Fruit fly (Drosophila melanogaster) whole organism, embryonic: Measurements from ENCODE around the gene CG18598.

Experiments used
- Adf1 ChIP-seq: fragments of 200-800 bp; sonication (Bioruptor generic); IDR thresholded peaks from 2 replicates; pipeline ENCODE4 v1.3.6; 2022; ENCODE audit warnings: missing biosample characterization, missing genetic modification characterization
- CG14014 ChIP-seq: fragments of 200-800 bp; sonication (Bioruptor generic); IDR thresholded peaks from 2 replicates; pipeline ENCODE4 v1.3.6; 2022; ENCODE audit warnings: missing biosample characterization, missing genetic modification characterization
- CG15514 ChIP-seq: fragments of 200-800 bp; sonication (Bioruptor generic); optimal IDR thresholded peaks from 3 replicates; lab custom pipeline; 2017; ENCODE audit warnings: missing biosample characterization, missing genetic modification characterization, mild to moderate bottlenecking, moderate library complexity, missing genetic modification reagents
- CG17328 ChIP-seq: fragments of 200-800 bp; sonication (Bioruptor generic); IDR thresholded peaks from 2 replicates; pipeline ENCODE4 v1.3.6; 2022; ENCODE audit warnings: missing biosample characterization, missing genetic modification characterization
- CG17359 ChIP-seq: fragments of 200-800 bp; sonication (Bioruptor generic); optimal IDR thresholded peaks from 3 replicates; lab custom pipeline; 2018; ENCODE audit warnings: missing biosample characterization, mild to moderate bottlenecking, missing genetic modification characterization, moderate library complexity
- CG33557 ChIP-seq: fragments of 200-800 bp; sonication (Bioruptor generic); optimal IDR thresholded peaks from 2 replicates; lab custom pipeline; 2019; ENCODE audit warnings: missing biosample characterization, mild to moderate bottlenecking, missing genetic modification characterization, moderate library complexity
- CG3407 ChIP-seq: fragments of 200-800 bp; sonication (Bioruptor generic); optimal IDR thresholded peaks from 2 replicates; lab custom pipeline; 2018; ENCODE audit warnings: missing biosample characterization, mild to moderate bottlenecking, missing genetic modification characterization
- CG34224 ChIP-seq: fragments of 200-800 bp; sonication (Bioruptor generic); IDR thresholded peaks from 3 replicates; pipeline ENCODE4 v1.3.6; 2022; ENCODE audit warnings: missing biosample characterization, missing genetic modification characterization; ENCODE audit not compliant: partially characterized antibody
- CG4360 ChIP-seq: fragments of 200-800 bp; sonication (Bioruptor generic); IDR thresholded peaks from 2 replicates; pipeline ENCODE4 v1.3.6; 2022; ENCODE audit warnings: missing biosample characterization, missing genetic modification characterization
- CG43689 ChIP-seq: fragments of 200-800 bp; sonication (Bioruptor generic); IDR thresholded peaks from 2 replicates; pipeline ENCODE4 v1.3.6; 2022; ENCODE audit warnings: missing biosample characterization, missing genetic modification characterization
- CG4404 ChIP-seq: fragments of 200-800 bp; sonication (Bioruptor generic); IDR thresholded peaks from 2 replicates; pipeline ENCODE4 v1.3.6; 2022; ENCODE audit warnings: missing biosample characterization, missing genetic modification characterization
- CG6272 ChIP-seq: fragments of 200-800 bp; sonication (Bioruptor generic); IDR thresholded peaks from 2 replicates; pipeline ENCODE4 v1.3.6; 2022; ENCODE audit warnings: missing biosample characterization, missing genetic modification characterization
- CG7271 ChIP-seq: fragments of 200-800 bp; sonication (Bioruptor generic); optimal IDR thresholded peaks from 2 replicates; lab custom pipeline; 2018; ENCODE audit warnings: missing biosample characterization, mild to moderate bottlenecking, missing genetic modification characterization, moderate library complexity
- CTCF ChIP-seq: fragments of 200-800 bp; sonication (Bioruptor generic); optimal IDR thresholded peaks from 2 replicates; lab custom pipeline; 2017; ENCODE audit warnings: missing biosample characterization, mild to moderate bottlenecking, missing genetic modification characterization, moderate library complexity
- Deaf1 ChIP-seq: fragments of 200-800 bp; optimal IDR thresholded peaks from 3 replicates; lab custom pipeline; 2019; ENCODE audit warnings: missing biosample characterization, mild to moderate bottlenecking, missing genetic modification characterization, moderate library complexity
- Dfd ChIP-seq, 2 experiments: fragments of >200 bp; optimal IDR thresholded peaks; 2 replicates each; lab custom pipeline; 2017; ENCODE audit warnings: missing biosample characterization in 2 of 2, missing genetic modification characterization in 2 of 2
- Dip3 ChIP-seq: fragments of 200-800 bp; sonication (Bioruptor generic); optimal IDR thresholded peaks from 3 replicates; lab custom pipeline; 2016; ENCODE audit warnings: missing biosample characterization, missing genetic modification characterization
- Doc2 ChIP-seq: fragments of 200-800 bp; sonication (Bioruptor generic); IDR thresholded peaks from 2 replicates; pipeline ENCODE4 v1.3.6; 2022; ENCODE audit warnings: missing biosample characterization, missing genetic modification characterization
- Doc3 ChIP-seq: fragments of 200-800 bp; sonication (Bioruptor generic); IDR thresholded peaks from 3 replicates; pipeline ENCODE4 v1.3.6; 2022; ENCODE audit warnings: missing biosample characterization, missing genetic modification characterization; ENCODE audit not compliant: partially characterized antibody
- Ets65A ChIP-seq: fragments of 200-800 bp; sonication (Bioruptor generic); peaks from one replicate; lab custom pipeline; 2016; ENCODE audit warnings: missing biosample characterization, missing genetic modification characterization
- Ets97D ChIP-seq: fragments of 200-800 bp; sonication (Bioruptor generic); optimal IDR thresholded peaks from 3 replicates; lab custom pipeline; 2016; ENCODE audit warnings: missing biosample characterization, missing genetic modification characterization
- Nf-YA ChIP-seq: fragments of 200-800 bp; sonication (Bioruptor generic); IDR thresholded peaks from 2 replicates; pipeline ENCODE4 v1.3.6; 2022; ENCODE audit warnings: missing biosample characterization, missing genetic modification characterization
- Nf-YB ChIP-seq: fragments of 200-800 bp; sonication (Bioruptor generic); optimal IDR thresholded peaks from 3 replicates; lab custom pipeline; 2019; ENCODE audit warnings: missing biosample characterization, mild to moderate bottlenecking, missing genetic modification characterization, moderate library complexity
- Nf-YC ChIP-seq: fragments of 200-800 bp; optimal IDR thresholded peaks from 3 replicates; lab custom pipeline; 2019; ENCODE audit warnings: missing biosample characterization, mild to moderate bottlenecking, missing genetic modification characterization, moderate library complexity
- NfI ChIP-seq: fragments of 200-800 bp; sonication (Bioruptor generic); optimal IDR thresholded peaks from 3 replicates; lab custom pipeline; 2018; ENCODE audit warnings: missing biosample characterization, mild to moderate bottlenecking, missing genetic modification characterization, moderate library complexity
- amos ChIP-seq: fragments of 200-800 bp; sonication (Bioruptor generic); IDR thresholded peaks from 2 replicates; pipeline ENCODE4 v1.3.6; 2022; ENCODE audit warnings: missing biosample characterization, missing genetic modification characterization; ENCODE audit not compliant: partially characterized antibody
- btn ChIP-seq: fragments of 200-800 bp; sonication (Bioruptor generic); optimal IDR thresholded peaks from 2 replicates; lab custom pipeline; 2016; ENCODE audit warnings: missing biosample characterization, missing genetic modification characterization
- cg ChIP-seq: fragments of 200-800 bp; sonication (Bioruptor generic); optimal IDR thresholded peaks from 3 replicates; lab custom pipeline; 2019; ENCODE audit warnings: missing biosample characterization, mild to moderate bottlenecking, missing genetic modification characterization, moderate library complexity
- ewg ChIP-seq: fragments of 200-800 bp; sonication (Bioruptor generic); optimal IDR thresholded peaks from 3 replicates; lab custom pipeline; 2017; ENCODE audit warnings: mild to moderate bottlenecking, missing biosample characterization, missing genetic modification reagents, missing genetic modification characterization
- fd96Cb ChIP-seq: fragments of 200-800 bp; sonication (Bioruptor generic); optimal IDR thresholded peaks from 2 replicates; lab custom pipeline; 2018; ENCODE audit warnings: missing biosample characterization, mild to moderate bottlenecking, missing genetic modification characterization, moderate library complexity
- grau ChIP-seq: fragments of 200-800 bp; optimal IDR thresholded peaks from 3 replicates; lab custom pipeline; 2019; ENCODE audit warnings: missing biosample characterization, mild to moderate bottlenecking, missing genetic modification characterization, moderate library complexity
- grn ChIP-seq: fragments of 200-800 bp; sonication (Bioruptor generic); optimal IDR thresholded peaks from 3 replicates; lab custom pipeline; 2017; ENCODE audit warnings: missing biosample characterization, missing genetic modification characterization
- klu ChIP-seq: fragments of 200-800 bp; sonication (Bioruptor generic); IDR thresholded peaks from 2 replicates; pipeline ENCODE4 v1.3.6; 2022; ENCODE audit warnings: missing biosample characterization, missing genetic modification characterization
- lab ChIP-seq: fragments of 200-800 bp; sonication (Bioruptor generic); optimal IDR thresholded peaks from 3 replicates; lab custom pipeline; 2017; ENCODE audit warnings: missing biosample characterization, missing genetic modification characterization, mild to moderate bottlenecking, moderate library complexity, missing genetic modification reagents
- lbe ChIP-seq: fragments of 200-800 bp; sonication (Bioruptor generic); optimal IDR thresholded peaks from 2 replicates; lab custom pipeline; 2016; ENCODE audit warnings: missing biosample characterization, mild to moderate bottlenecking, missing genetic modification characterization
- lola ChIP-seq, 3 experiments: fragments of >200 bp in 2 of 3; fragments of 200-800 bp in 1 of 3; sonication (Bioruptor generic) in 1 of 3; optimal IDR thresholded peaks; 2 replicates each; lab custom pipeline; 2017 to 2019; ENCODE audit warnings: missing biosample characterization in 3 of 3, missing genetic modification characterization in 3 of 3, mild to moderate bottlenecking in 1 of 3, moderate library complexity in 1 of 3
- nerfin-1 ChIP-seq: fragments of 200-800 bp; sonication (Bioruptor generic); optimal IDR thresholded peaks from 3 replicates; lab custom pipeline; 2019; ENCODE audit warnings: missing biosample characterization, mild to moderate bottlenecking, missing genetic modification characterization, moderate library complexity
- nom ChIP-seq: fragments of 200-800 bp; sonication (Bioruptor generic); optimal IDR thresholded peaks from 2 replicates; lab custom pipeline; 2017; ENCODE audit warnings: missing biosample characterization, missing genetic modification characterization, mild to moderate bottlenecking, moderate library complexity, missing genetic modification reagents
- pita ChIP-seq: fragments of 200-800 bp; sonication (Bioruptor generic); optimal IDR thresholded peaks from 2 replicates; lab custom pipeline; 2017; ENCODE audit warnings: missing biosample characterization, mild to moderate bottlenecking, missing genetic modification characterization
- row ChIP-seq: fragments of 200-800 bp; sonication (Bioruptor generic); IDR thresholded peaks from 3 replicates; pipeline ENCODE4 v1.3.6; 2022; ENCODE audit warnings: missing biosample characterization, missing genetic modification characterization
- run ChIP-seq: fragments of 200-800 bp; sonication (Bioruptor generic); optimal IDR thresholded peaks from 3 replicates; lab custom pipeline; 2018; ENCODE audit warnings: missing biosample characterization, mild to moderate bottlenecking, missing genetic modification characterization
- seq ChIP-seq: fragments of 200-800 bp; sonication (Bioruptor generic); IDR thresholded peaks from 2 replicates; pipeline ENCODE4 v1.3.6; 2022; ENCODE audit warnings: missing biosample characterization, missing genetic modification characterization
- shn ChIP-seq: fragments of 200-800 bp; sonication (Bioruptor generic); optimal IDR thresholded peaks from 3 replicates; lab custom pipeline; 2016; ENCODE audit warnings: missing biosample characterization, missing genetic modification characterization
- slbo ChIP-seq: fragments of 200-800 bp; sonication (Bioruptor generic); IDR thresholded peaks from 2 replicates; pipeline ENCODE4 v1.3.6; 2022; ENCODE audit warnings: missing biosample characterization, missing genetic modification characterization
- sna ChIP-seq: fragments of 200-800 bp; sonication (Bioruptor generic); IDR thresholded peaks from 2 replicates; pipeline ENCODE4 v1.3.6; 2022; ENCODE audit warnings: missing biosample characterization, missing genetic modification characterization; ENCODE audit not compliant: partially characterized antibody
- yki ChIP-seq: fragments of >200 bp; optimal IDR thresholded peaks from 3 replicates; lab custom pipeline; 2018
- zf30C ChIP-seq: fragments of 200-800 bp; sonication (Bioruptor generic); optimal IDR thresholded peaks from 3 replicates; lab custom pipeline; 2018; ENCODE audit warnings: missing biosample characterization, mild to moderate bottlenecking, missing genetic modification characterization

Gene CG18598

dm6 chr3R:18266665-18267064 is 15.8 kb downstream of the CG18598 start:
- TF ChIP-seq CG14014 (GFP tag; lab: Robert Waterston, UW) (no peak), Dip3 (GFP tag; lab: Kevin White, UChicago) (no peak), lbe (no peak), Doc3 (GFP tag; lab: Robert Waterston, UW) (no peak), grn (GFP tag; lab: Kevin White, UChicago) (no peak), CG17328 (GFP tag; lab: Robert Waterston, UW) (no peak), fd96Cb (tag; lab: Kevin White, UChicago) (no peak), row (no peak), CG3407 (GFP tag; lab: Kevin White, UChicago) (no peak), CG17359 (no peak), Nf-YC (peak; percentile 93), slbo (GFP tag; lab: Robert Waterston, UW) (no peak), yki (lab: Kevin White, UChicago) (no peak), nom (GFP tag; lab: Kevin White, UChicago) (no peak), Nf-YB (GFP tag; lab: Kevin White, UChicago) (peak; percentile 94), seq (GFP tag; lab: Robert Waterston, UW) (peak; percentile 51; the same call in 1 of the 2 replicates), Doc2 (no peak), klu (GFP tag; lab: Robert Waterston, UW) (no peak), amos (GFP tag; lab: Robert Waterston, UW) (no peak), zf30C (GFP tag; lab: Kevin White, UChicago) (no peak)

dm6 chr3R:18267489-18267888 is 16.6 kb downstream of the CG18598 start, which contains the start of gene CG18599:
CG18599 (plus strand) TSS chr3R:18267789.
- no peak for TF ChIP-seq CG33557 (GFP tag; lab: Kevin White, UChicago)
- 0 out of 2 replicates have a peak, but pooled peaks have one; percentile 20 for TF ChIP-seq Nf-YA (GFP tag; lab: Robert Waterston, UW)
- peak; percentile 33 for TF ChIP-seq cg (GFP tag; lab: Kevin White, UChicago)
- peak; percentile 49 for TF ChIP-seq CG15514 (GFP tag; lab: Kevin White, UChicago)
- TF ChIP-seq CG4404 (GFP tag; lab: Robert Waterston, UW) = peak; percentile 19; the same call in 1 of the 2 replicates
- TF ChIP-seq CTCF (GFP tag; lab: Kevin White, UChicago) = no peak
- TF ChIP-seq lola (GFP tag; optimal IDR thresholded peaks at IDR 0.05; lab: Kevin White, UChicago) = no peak
- TF ChIP-seq CG6272 (GFP tag; lab: Robert Waterston, UW) = 0 out of 2 replicates have a peak, but pooled peaks have one; percentile 25
- no peak for TF ChIP-seq btn (GFP tag; lab: Kevin White, UChicago)
- peak; percentile 48 for TF ChIP-seq Ets97D (GFP tag; lab: Kevin White, UChicago)
- peak; percentile 57 for TF ChIP-seq Adf1 (GFP tag; lab: Robert Waterston, UW)
- no peak for TF ChIP-seq run (tag; lab: Kevin White, UChicago)
- no peak for TF ChIP-seq lab (GFP tag; lab: Kevin White, UChicago)
- peak; percentile 9; the same call in 1 of the 2 replicates for TF ChIP-seq CG43689 (GFP tag; lab: Robert Waterston, UW)
- no peak for TF ChIP-seq shn (GFP tag; lab: Kevin White, UChicago)
- TF ChIP-seq CG7271 (tag; lab: Kevin White, UChicago) = peak; percentile 36

dm6 chr3R:18269744-18270348 is 18.9 kb downstream of the CG18598 start:
- TF ChIP-seq pita = no peak
- TF ChIP-seq CG4360 (GFP tag; lab: Robert Waterston, UW) = peak; percentile 91
- peak; percentile 96 for TF ChIP-seq ewg (GFP tag; lab: Kevin White, UChicago)
- peak; percentile 67 for TF ChIP-seq Adf1 (GFP tag; lab: Robert Waterston, UW)
- 0 out of 3 replicates have a peak, but pooled peaks have one; percentile 15 for TF ChIP-seq CG34224 (GFP tag; lab: Robert Waterston, UW)
- peak; percentile 73 for TF ChIP-seq Nf-YB (GFP tag; lab: Kevin White, UChicago)
- TF ChIP-seq seq (GFP tag; lab: Robert Waterston, UW) = peak; percentile 71; the same call in 1 of the 2 replicates
- TF ChIP-seq NfI (GFP tag; lab: Kevin White, UChicago) = no peak
- 0 out of 2 replicates have a peak, but pooled peaks have one; percentile 27 for TF ChIP-seq sna (GFP tag; lab: Robert Waterston, UW)
- peak; percentile 90 for TF ChIP-seq Nf-YC
- TF ChIP-seq Dfd (GFP tag; optimal IDR thresholded peaks at IDR 0.05; lab: Kevin White, UChicago) = peak in 1 of 2 experiments; percentile 39
- TF ChIP-seq Deaf1 (tag; lab: Kevin White, UChicago) = peak; percentile 42
- TF ChIP-seq nerfin-1 (tag; lab: Kevin White, UChicago) = peak; percentile 17
- TF ChIP-seq grau (tag; lab: Kevin White, UChicago) = no peak
- peak; percentile 92 for TF ChIP-seq Ets65A (GFP tag; lab: Kevin White, UChicago)
